Worm (Caenorhabditis elegans) whole organism, L3 larva: ENCODE measurements around the gene C34F11.8.

Experiments
- R02D3.7 ChIP-seq: fragments of 150-350 bp; optimal IDR thresholded peaks from 2 replicates; lab custom pipeline; 2014; ENCODE audit warnings: missing biosample characterization, missing genetic modification characterization
- ZK546.5 ChIP-seq: sonication (generic microtip); optimal IDR thresholded peaks from 2 replicates; lab custom pipeline; 2017; ENCODE audit warnings: missing biosample characterization, missing genetic modification characterization
- aly-2 ChIP-seq: fragments of 150-350 bp; optimal IDR thresholded peaks from 2 replicates; lab custom pipeline; 2014; ENCODE audit warnings: missing biosample characterization, missing genetic modification characterization
- ama-1 ChIP-seq: fragments of 150-350 bp; optimal IDR thresholded peaks from 2 replicates; lab custom pipeline; 2018
- ceh-16 ChIP-seq: sonication (generic microtip); optimal IDR thresholded peaks from 2 replicates; lab custom pipeline; 2017; ENCODE audit warnings: missing biosample characterization, missing genetic modification characterization
- ceh-28 ChIP-seq: fragments of 150-350 bp; optimal IDR thresholded peaks from 2 replicates; lab custom pipeline; 2014; ENCODE audit warnings: missing biosample characterization, missing genetic modification reagents, missing genetic modification characterization
- ceh-82 ChIP-seq: fragments of 150-350 bp; optimal IDR thresholded peaks from 2 replicates; lab custom pipeline; 2014; ENCODE audit warnings: missing biosample characterization, missing genetic modification characterization
- ceh-9 ChIP-seq: sonication (generic microtip); optimal IDR thresholded peaks from 2 replicates; lab custom pipeline; 2018; ENCODE audit warnings: missing biosample characterization, missing genetic modification characterization
- daf-12 ChIP-seq: fragments of 150-350 bp; optimal IDR thresholded peaks from 2 replicates; lab custom pipeline; 2014; ENCODE audit warnings: missing biosample characterization, missing genetic modification reagents, missing genetic modification characterization
- egl-5 ChIP-seq: fragments of 150-350 bp; optimal IDR thresholded peaks from 2 replicates; lab custom pipeline; 2017; ENCODE audit warnings: missing biosample characterization, missing genetic modification reagents, missing genetic modification characterization, inconsistent platforms
- elt-2 ChIP-seq: sonication (generic microtip); optimal IDR thresholded peaks from 2 replicates; lab custom pipeline; 2016; ENCODE audit warnings: missing genetic modification reagents, mild to moderate bottlenecking, missing genetic modification characterization, missing compliant biosample characterization
- elt-3 ChIP-seq, 3 experiments: fragments of 150-350 bp in 1 of 3; sonication (generic microtip) in 2 of 3; optimal IDR thresholded peaks; 2 replicates in 2 of 3; 4 replicates in 1 of 3; lab custom pipeline; 2014 to 2017; ENCODE audit warnings: missing biosample characterization in 3 of 3, missing genetic modification characterization in 3 of 3
- eor-1 ChIP-seq, 2 experiments: fragments of 150-350 bp; optimal IDR thresholded peaks; 2 replicates each; lab custom pipeline; 2014 to 2018; ENCODE audit warnings: missing biosample characterization in 2 of 2, missing genetic modification characterization in 2 of 2
- fkh-10 ChIP-seq: sonication (generic microtip); optimal IDR thresholded peaks from 2 replicates; lab custom pipeline; 2017; ENCODE audit warnings: missing biosample characterization, missing genetic modification reagents, missing genetic modification characterization
- fkh-2 ChIP-seq: fragments of 150-350 bp; optimal IDR thresholded peaks from 2 replicates; lab custom pipeline; 2014; ENCODE audit warnings: missing biosample characterization, missing genetic modification reagents, missing genetic modification characterization
- fos-1 ChIP-seq: fragments of 150-350 bp; optimal IDR thresholded peaks from 2 replicates; lab custom pipeline; 2014; ENCODE audit warnings: missing biosample characterization, missing genetic modification characterization
- jun-1 ChIP-seq: fragments of 150-350 bp; optimal IDR thresholded peaks from 2 replicates; lab custom pipeline; 2014; ENCODE audit warnings: missing biosample characterization, missing genetic modification reagents, missing genetic modification characterization
- lin-15B ChIP-seq: fragments of 150-350 bp; optimal IDR thresholded peaks from 2 replicates; lab custom pipeline; 2014; ENCODE audit warnings: missing biosample characterization, missing genetic modification characterization
- lin-39 ChIP-seq: fragments of 150-350 bp; optimal IDR thresholded peaks from 2 replicates; lab custom pipeline; 2018; ENCODE audit warnings: missing biosample characterization, missing genetic modification reagents, missing genetic modification characterization
- mdl-1 ChIP-seq: fragments of 150-350 bp; optimal IDR thresholded peaks from 2 replicates; lab custom pipeline; 2014; ENCODE audit warnings: missing biosample characterization, missing genetic modification characterization
- mml-1 ChIP-seq: fragments of 150-350 bp; sonication (generic microtip); optimal IDR thresholded peaks from 3 replicates; lab custom pipeline; 2014; ENCODE audit warnings: missing biosample characterization, missing genetic modification characterization
- nfya-1 ChIP-seq: sonication (generic microtip); optimal IDR thresholded peaks from 2 replicates; lab custom pipeline; 2017; ENCODE audit warnings: missing genetic modification characterization, mild to moderate bottlenecking, missing compliant biosample characterization, antibody characterized with exemption, moderate library complexity; ENCODE audit not compliant: insufficient read depth
- nhr-11 ChIP-seq: fragments of 150-350 bp; optimal IDR thresholded peaks from 2 replicates; lab custom pipeline; 2014; ENCODE audit warnings: missing biosample characterization, missing genetic modification characterization
- nhr-12 ChIP-seq: fragments of 150-350 bp; optimal IDR thresholded peaks from 2 replicates; lab custom pipeline; 2014; ENCODE audit warnings: missing biosample characterization, missing genetic modification characterization
- nhr-23 ChIP-seq: fragments of 150-350 bp; optimal IDR thresholded peaks from 2 replicates; lab custom pipeline; 2014; ENCODE audit warnings: missing biosample characterization, missing genetic modification reagents, missing genetic modification characterization
- nhr-237 ChIP-seq: fragments of 150-350 bp; optimal IDR thresholded peaks from 2 replicates; lab custom pipeline; 2014; ENCODE audit warnings: missing biosample characterization, missing genetic modification characterization
- nhr-25 ChIP-seq: sonication (generic microtip); optimal IDR thresholded peaks from 2 replicates; lab custom pipeline; 2017; ENCODE audit warnings: missing biosample characterization, missing genetic modification characterization
- nhr-28 ChIP-seq: fragments of 150-350 bp; optimal IDR thresholded peaks from 2 replicates; lab custom pipeline; 2014; ENCODE audit warnings: missing biosample characterization, missing genetic modification characterization
- nhr-43 ChIP-seq: sonication (generic microtip); optimal IDR thresholded peaks from 2 replicates; lab custom pipeline; 2016; ENCODE audit warnings: mild to moderate bottlenecking, missing genetic modification characterization, missing compliant biosample characterization; ENCODE audit not compliant: poor library complexity, severe bottlenecking
- nhr-67 ChIP-seq: fragments of 150-350 bp; optimal IDR thresholded peaks from 2 replicates; lab custom pipeline; 2014; ENCODE audit warnings: missing biosample characterization, missing genetic modification characterization
- nhr-76 ChIP-seq: fragments of 150-350 bp; sonication (generic microtip); optimal IDR thresholded peaks from 5 replicates; lab custom pipeline; 2014; ENCODE audit warnings: missing biosample characterization, missing genetic modification characterization
- nhr-77 ChIP-seq: fragments of 150-350 bp; optimal IDR thresholded peaks from 2 replicates; lab custom pipeline; 2014; ENCODE audit warnings: missing biosample characterization, missing genetic modification characterization
- pha-4 ChIP-seq: fragments of 150-350 bp; optimal IDR thresholded peaks from 2 replicates; lab custom pipeline; 2014; ENCODE audit warnings: missing biosample characterization, missing genetic modification reagents, missing genetic modification characterization
- pqm-1 ChIP-seq: fragments of 150-350 bp; optimal IDR thresholded peaks from 2 replicates; lab custom pipeline; 2017; ENCODE audit warnings: missing biosample characterization, missing genetic modification characterization, inconsistent platforms
- sea-2 ChIP-seq: fragments of 150-350 bp; sonication (generic microtip); optimal IDR thresholded peaks from 4 replicates; lab custom pipeline; 2014; ENCODE audit warnings: missing biosample characterization, missing genetic modification reagents, missing genetic modification characterization
- skn-1 ChIP-seq: fragments of 150-350 bp; optimal IDR thresholded peaks from 2 replicates; lab custom pipeline; 2014; ENCODE audit warnings: missing biosample characterization, missing genetic modification characterization
- snpc-4 ChIP-seq: fragments of 150-350 bp; optimal IDR thresholded peaks from 2 replicates; lab custom pipeline; 2014; ENCODE audit warnings: missing biosample characterization, missing genetic modification characterization
- tbx-2 ChIP-seq: sonication (generic microtip); optimal IDR thresholded peaks from 2 replicates; lab custom pipeline; 2016; ENCODE audit warnings: mild to moderate bottlenecking, missing genetic modification characterization, missing compliant biosample characterization
- unc-39 ChIP-seq: sonication (generic microtip); optimal IDR thresholded peaks from 4 replicates; lab custom pipeline; 2017; ENCODE audit warnings: missing biosample characterization, missing genetic modification characterization
- unc-62 ChIP-seq: fragments of 150-350 bp; sonication (generic microtip); optimal IDR thresholded peaks from 4 replicates; lab custom pipeline; 2014; ENCODE audit warnings: missing biosample characterization, missing genetic modification reagents, missing genetic modification characterization
- zag-1 ChIP-seq: fragments of 150-350 bp; optimal IDR thresholded peaks from 2 replicates; lab custom pipeline; 2014; ENCODE audit warnings: missing biosample characterization, missing genetic modification characterization
- ztf-4 ChIP-seq: fragments of 150-350 bp; optimal IDR thresholded peaks from 2 replicates; lab custom pipeline; 2014; ENCODE audit warnings: missing biosample characterization, missing genetic modification characterization

The C34F11.8 gene

DNA sequence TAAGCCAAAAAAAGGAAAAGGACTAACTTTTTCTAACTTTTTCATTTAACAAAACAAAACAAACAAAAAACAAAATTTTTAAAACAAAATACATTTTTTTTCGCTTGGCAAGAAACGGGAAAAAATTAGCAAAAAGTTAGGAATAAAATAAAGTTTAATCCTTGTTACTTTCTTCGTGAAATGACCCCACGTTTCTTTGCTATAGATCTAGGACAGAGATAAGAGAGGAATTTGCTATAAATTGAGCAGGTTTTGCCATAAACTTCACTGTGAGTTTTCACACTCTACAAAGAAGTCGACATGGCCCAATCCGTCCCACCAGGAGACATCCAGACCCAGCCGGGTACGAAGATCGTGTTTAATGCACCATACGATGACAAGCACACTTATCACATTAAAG lies 11.3 kb downstream of the C34F11.8 start, which contains the start of gene msp-50:
TSS of gene msp-50 (plus strand) at position 301 of the 400 bp plus-strand sequence.
- no peak for TF ChIP-seq snpc-4
- no peak for TF ChIP-seq nhr-237 (tag; lab: Kevin White, UChicago)
- no peak for TF ChIP-seq nhr-11 (tag; lab: Kevin White, UChicago)
- no peak for TF ChIP-seq nhr-12 (tag; lab: Kevin White, UChicago)
- TF ChIP-seq elt-2 (tag; lab: Kevin White, UChicago) = no peak
- no peak for TF ChIP-seq mdl-1 (tag; lab: Kevin White, UChicago)
- no peak for TF ChIP-seq nhr-25 (tag; lab: Kevin White, UChicago)
- no peak for TF ChIP-seq nhr-76
- TF ChIP-seq pha-4 (tag; lab: Kevin White, UChicago) = no peak
- TF ChIP-seq ama-1 (lab: Kevin White, UChicago) = no peak
- TF ChIP-seq nhr-28 (tag; lab: Kevin White, UChicago) = no peak
- TF ChIP-seq unc-39 (tag; lab: Kevin White, UChicago) = no peak
- TF ChIP-seq aly-2 (tag; lab: Kevin White, UChicago) = no peak
- TF ChIP-seq ceh-82 (tag; lab: Kevin White, UChicago) = no peak
- TF ChIP-seq nhr-77 (tag; lab: Kevin White, UChicago) = no peak
- no peak for TF ChIP-seq daf-12 (tag; lab: Kevin White, UChicago)
- TF ChIP-seq egl-5 (tag; lab: Kevin White, UChicago) = no peak
- TF ChIP-seq ztf-4 (tag; lab: Kevin White, UChicago) = no peak
- no peak for TF ChIP-seq lin-15B

DNA sequence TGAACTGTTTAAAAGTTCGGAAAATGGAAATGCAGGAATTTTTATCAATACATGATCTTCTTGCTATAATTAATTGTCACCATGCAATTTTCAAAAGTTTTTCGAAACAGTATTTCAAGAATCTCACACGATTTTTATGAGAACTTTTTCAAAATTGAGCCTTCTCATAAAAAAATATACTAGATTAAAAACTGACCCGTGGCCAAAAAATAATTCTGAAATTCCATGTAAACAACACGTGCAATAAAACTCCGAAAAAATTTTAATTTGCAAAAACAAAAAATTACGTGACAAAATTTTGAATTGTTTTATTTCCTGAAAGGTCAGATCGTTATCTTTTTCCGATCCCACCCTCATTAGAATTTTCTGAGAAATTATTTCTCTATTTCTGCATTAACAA lies 15.3 kb downstream of the C34F11.8 start, which contains the start of gene C34F11.5:
TSS of gene C34F11.5 (plus strand) at position 301 of the 400 bp plus-strand sequence.
- TF ChIP-seq nhr-28 (tag; lab: Kevin White, UChicago) = no peak
- no peak for TF ChIP-seq jun-1
- no peak for TF ChIP-seq ceh-28 (tag; lab: Kevin White, UChicago)
- no peak for TF ChIP-seq ceh-82 (tag; lab: Kevin White, UChicago)
- TF ChIP-seq lin-15B = no peak
- TF ChIP-seq ceh-16 (tag; lab: Kevin White, UChicago) = no peak
- TF ChIP-seq nhr-11 (tag; lab: Kevin White, UChicago) = no peak
- TF ChIP-seq zag-1 = no peak
- TF ChIP-seq daf-12 (tag; lab: Kevin White, UChicago) = no peak

DNA sequence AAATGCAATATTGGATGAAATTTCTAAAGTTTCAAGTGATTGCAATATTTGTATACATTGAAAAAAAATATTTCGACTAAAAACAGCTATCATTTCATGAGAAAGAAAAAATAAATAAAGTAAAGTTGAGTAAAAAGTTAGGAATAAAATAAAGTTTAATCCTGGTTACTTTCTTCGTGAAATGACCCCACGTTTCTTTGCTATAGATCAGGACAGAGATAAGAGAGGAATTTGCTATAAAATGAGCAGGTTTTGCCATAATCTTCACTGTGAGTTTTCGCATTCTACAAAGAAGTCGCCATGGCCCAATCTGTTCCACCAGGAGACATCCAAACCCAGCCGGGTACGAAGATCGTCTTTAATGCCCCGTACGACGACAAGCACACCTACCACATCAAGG lies 16.7 kb downstream of the C34F11.8 start, which contains the start of gene msp-49:
TSS of gene msp-49 (plus strand) at position 301 of the 400 bp plus-strand sequence.
- TF ChIP-seq elt-3 (tag; optimal IDR thresholded peaks at IDR 0.05; lab: Kevin White, UChicago) = no peak
- TF ChIP-seq nhr-12 (tag; lab: Kevin White, UChicago) = no peak
- no peak for TF ChIP-seq nhr-28 (tag; lab: Kevin White, UChicago)
- no peak for TF ChIP-seq fkh-2
- no peak for TF ChIP-seq aly-2 (tag; lab: Kevin White, UChicago)
- no peak for TF ChIP-seq sea-2 (GFP tag; lab: Kevin White, UChicago)
- TF ChIP-seq nhr-76 = no peak
- no peak for TF ChIP-seq mdl-1 (tag; lab: Kevin White, UChicago)
- TF ChIP-seq mml-1 = no peak
- TF ChIP-seq zag-1 = no peak
- no peak for TF ChIP-seq ceh-9 (tag; lab: Kevin White, UChicago)
- TF ChIP-seq nhr-25 (tag; lab: Kevin White, UChicago) = no peak
- no peak for TF ChIP-seq fos-1 (tag; lab: Kevin White, UChicago)
- TF ChIP-seq jun-1 = no peak
- TF ChIP-seq nhr-237 (tag; lab: Kevin White, UChicago) = no peak
- no peak for TF ChIP-seq fkh-10 (GFP tag; lab: Kevin White, UChicago)
- no peak for TF ChIP-seq skn-1 (tag; lab: Kevin White, UChicago)

DNA sequence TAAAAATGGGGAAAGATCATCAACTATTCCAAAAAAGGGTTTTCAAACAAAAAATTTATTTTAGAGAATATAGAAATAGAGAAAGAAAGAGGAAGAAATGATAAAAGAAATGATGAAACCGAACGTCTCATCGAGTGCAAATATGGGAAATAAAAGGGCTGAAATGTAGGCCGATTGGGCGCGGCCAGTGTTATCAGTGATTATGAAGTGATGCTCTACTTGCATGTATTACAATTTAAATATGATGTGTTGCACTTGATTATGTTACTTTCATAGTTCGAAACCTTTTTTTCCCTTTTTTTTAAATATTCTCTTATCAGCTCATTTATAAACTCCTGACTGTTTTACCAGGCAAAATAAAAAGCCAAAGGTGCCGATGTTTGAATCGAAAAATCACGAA lies 19.0 kb downstream of the C34F11.8 start:
- TF ChIP-seq eor-1 (tag; optimal IDR thresholded peaks at IDR 0.05; lab: Kevin White, UChicago) (no peak), lin-39 (tag; lab: Kevin White, UChicago) (no peak), snpc-4 (no peak), daf-12 (tag; lab: Kevin White, UChicago) (no peak), nhr-23 (tag; lab: Kevin White, UChicago) (no peak), aly-2 (tag; lab: Kevin White, UChicago) (no peak), pha-4 (tag; lab: Kevin White, UChicago) (peak; percentile 10), elt-3 (tag; optimal IDR thresholded peaks at IDR 0.05; lab: Kevin White, UChicago) (no peak), jun-1 (peak; percentile 45), elt-2 (tag; lab: Kevin White, UChicago) (peak; percentile 99), tbx-2 (no peak), mdl-1 (tag; lab: Kevin White, UChicago) (no peak), nhr-67 (no peak), nhr-43 (tag; lab: Kevin White, UChicago) (no peak), zag-1 (no peak), fkh-2 (no peak), R02D3.7 (tag; lab: Kevin White, UChicago) (no peak), sea-2 (GFP tag; lab: Kevin White, UChicago) (no peak), ceh-82 (tag; lab: Kevin White, UChicago) (no peak), nhr-237 (tag; lab: Kevin White, UChicago) (no peak), unc-62 (GFP tag; lab: Kevin White, UChicago) (no peak), nfya-1 (tag; lab: Kevin White, UChicago) (no peak), skn-1 (tag; lab: Kevin White, UChicago) (no peak), ztf-4 (tag; lab: Kevin White, UChicago) (no peak), lin-15B (no peak), nhr-77 (tag; lab: Kevin White, UChicago) (no peak), nhr-28 (tag; lab: Kevin White, UChicago) (no peak), pqm-1 (peak; percentile 92), ZK546.5 (tag; lab: Kevin White, UChicago) (no peak)
